Worm (Caenorhabditis elegans) whole organism, L1 larva: ENCODE measurements around the gene C56C10.7.

Experiments used
- C16A3.4 ChIP-seq: fragments of 150-350 bp; optimal IDR thresholded peaks from 2 replicates; lab custom pipeline; 2014; ENCODE audit warnings: missing biosample characterization, missing genetic modification characterization
- C34B4.2 ChIP-seq: sonication (generic microtip); optimal IDR thresholded peaks from 2 replicates; lab custom pipeline; 2017; ENCODE audit warnings: mild to moderate bottlenecking, missing genetic modification characterization, missing compliant biosample characterization
- F16B12.6 ChIP-seq: fragments of 150-350 bp; optimal IDR thresholded peaks from 2 replicates; lab custom pipeline; 2014; ENCODE audit warnings: missing biosample characterization, missing genetic modification characterization
- aha-1 ChIP-seq: fragments of 150-350 bp; optimal IDR thresholded peaks from 2 replicates; lab custom pipeline; 2014; ENCODE audit warnings: missing biosample characterization, missing genetic modification characterization
- alr-1 ChIP-seq: fragments of 200-800 bp; sonication (Bioruptor generic); optimal IDR thresholded peaks from 2 replicates; lab custom pipeline; 2018; ENCODE audit warnings: borderline replicate concordance, mild to moderate bottlenecking, missing genetic modification characterization, missing compliant biosample characterization
- ama-1 ChIP-seq: fragments of 150-350 bp; optimal IDR thresholded peaks from 2 replicates; lab custom pipeline; 2014
- blmp-1 ChIP-seq: fragments of 150-350 bp; optimal IDR thresholded peaks from 2 replicates; lab custom pipeline; 2014; ENCODE audit warnings: missing biosample characterization, missing genetic modification characterization
- ceh-63 ChIP-seq: fragments of 200-800 bp; sonication (Bioruptor generic); optimal IDR thresholded peaks from 2 replicates; lab custom pipeline; 2018; ENCODE audit warnings: mild to moderate bottlenecking, missing genetic modification characterization, missing compliant biosample characterization
- ceh-8 ChIP-seq: fragments of 200-800 bp; sonication (Bioruptor generic); optimal IDR thresholded peaks from 2 replicates; lab custom pipeline; 2018; ENCODE audit warnings: mild to moderate bottlenecking, missing genetic modification characterization, moderate library complexity, missing compliant biosample characterization
- dpl-1 ChIP-seq, 3 experiments: fragments of 150-350 bp in 2 of 3; sonication (generic microtip) in 1 of 3; optimal IDR thresholded peaks; 2 replicates each; lab custom pipeline; 2014 to 2017; ENCODE audit warnings: missing biosample characterization in 3 of 3, missing genetic modification characterization in 3 of 3, missing genetic modification reagents in 3 of 3
- dsc-1 ChIP-seq: sonication (generic microtip); optimal IDR thresholded peaks from 2 replicates; lab custom pipeline; 2016; ENCODE audit warnings: mild to moderate bottlenecking, missing genetic modification characterization, missing compliant biosample characterization
- efl-1 ChIP-seq, 4 experiments: fragments of 150-350 bp; optimal IDR thresholded peaks in 3 of 4; peaks in 1 of 4; 1 replicate in 1 of 4; 2 replicates in 3 of 4; lab custom pipeline; 2014; ENCODE audit warnings: missing biosample characterization in 2 of 4, missing genetic modification characterization in 2 of 4, missing genetic modification reagents in 2 of 4
- egl-13 ChIP-seq: sonication (generic microtip); optimal IDR thresholded peaks from 2 replicates; lab custom pipeline; 2016; ENCODE audit warnings: missing genotype, missing genetic modification reagents, missing genetic modification characterization, missing compliant biosample characterization
- egl-27 ChIP-seq, 2 experiments: fragments of 150-350 bp in 1 of 2; sonication (generic microtip); optimal IDR thresholded peaks; 3 replicates each; lab custom pipeline; 2017 to 2018; ENCODE audit warnings: missing biosample characterization in 2 of 2, missing genetic modification characterization in 2 of 2, missing genetic modification reagents in 2 of 2
- elt-3 ChIP-seq, 6 experiments: fragments of 150-350 bp in 1 of 6; sonication (generic microtip); optimal IDR thresholded peaks; 2 replicates each; lab custom pipeline; 2017 to 2018; ENCODE audit warnings: missing biosample characterization in 6 of 6, missing genetic modification characterization in 6 of 6, inconsistent platforms in 1 of 6
- fkh-10 ChIP-seq: sonication (generic microtip); optimal IDR thresholded peaks from 2 replicates; lab custom pipeline; 2017; ENCODE audit warnings: missing biosample characterization, missing genetic modification reagents, missing genetic modification characterization
- fkh-4 ChIP-seq: sonication (generic microtip); optimal IDR thresholded peaks from 2 replicates; lab custom pipeline; 2016; ENCODE audit warnings: missing compliant biosample characterization, missing genetic modification characterization, borderline replicate concordance
- fos-1 ChIP-seq: fragments of 150-350 bp; optimal IDR thresholded peaks from 2 replicates; lab custom pipeline; 2014; ENCODE audit warnings: missing biosample characterization, missing genetic modification characterization
- hlh-4 ChIP-seq: sonication (generic microtip); optimal IDR thresholded peaks from 2 replicates; lab custom pipeline; 2016; ENCODE audit warnings: mild to moderate bottlenecking, missing genetic modification characterization, missing compliant biosample characterization
- jun-1 ChIP-seq: fragments of 150-350 bp; optimal IDR thresholded peaks from 2 replicates; lab custom pipeline; 2014; ENCODE audit warnings: missing biosample characterization, missing genetic modification reagents, missing genetic modification characterization
- lin-13 ChIP-seq: fragments of 150-350 bp; optimal IDR thresholded peaks from 2 replicates; lab custom pipeline; 2014; ENCODE audit warnings: missing biosample characterization, missing genetic modification reagents, missing genetic modification characterization
- lin-14 ChIP-seq: fragments of 200-800 bp; sonication (Bioruptor generic); optimal IDR thresholded peaks from 2 replicates; lab custom pipeline; 2018; ENCODE audit warnings: mild to moderate bottlenecking, missing genetic modification characterization, moderate library complexity, missing compliant biosample characterization
- lin-15B ChIP-seq: fragments of 150-350 bp; sonication (generic microtip); optimal IDR thresholded peaks from 3 replicates; lab custom pipeline; 2014; ENCODE audit warnings: missing biosample characterization, missing genetic modification characterization
- lin-35 ChIP-seq, 2 experiments: fragments of 150-350 bp; optimal IDR thresholded peaks; 2 replicates each; lab custom pipeline; 2014; ENCODE audit warnings: missing biosample characterization in 2 of 2, missing genetic modification characterization in 2 of 2, missing genetic modification reagents in 2 of 2
- lin-39 ChIP-seq: fragments of 150-350 bp; optimal IDR thresholded peaks from 2 replicates; lab custom pipeline; 2014; ENCODE audit warnings: missing biosample characterization, missing genetic modification reagents, missing genetic modification characterization
- mab-9 ChIP-seq: fragments of 200-800 bp; sonication (Bioruptor generic); IDR thresholded peaks from 2 replicates; pipeline ENCODE4 v1.3.6; 2022; ENCODE audit warnings: missing genetic modification reagents, missing genetic modification characterization, missing compliant biosample characterization
- nhr-12 ChIP-seq: sonication (generic microtip); optimal IDR thresholded peaks from 2 replicates; lab custom pipeline; 2017; ENCODE audit warnings: missing biosample characterization, missing genetic modification characterization
- nhr-19 ChIP-seq: fragments of 200-800 bp; sonication (Bioruptor generic); conservative IDR thresholded peaks from 2 replicates; pipeline ENCODE4 v1.3.6; 2022; ENCODE audit warnings: missing genetic modification characterization, missing compliant biosample characterization
- nhr-20 ChIP-seq: sonication (generic microtip); optimal IDR thresholded peaks from 2 replicates; lab custom pipeline; 2016; ENCODE audit warnings: mild to moderate bottlenecking, missing genetic modification characterization, missing compliant biosample characterization
- nhr-237 ChIP-seq: fragments of 150-350 bp; optimal IDR thresholded peaks from 2 replicates; lab custom pipeline; 2014; ENCODE audit warnings: missing biosample characterization, missing genetic modification characterization
- nhr-47 ChIP-seq: sonication (generic microtip); optimal IDR thresholded peaks from 2 replicates; lab custom pipeline; 2016; ENCODE audit warnings: mild to moderate bottlenecking, missing genetic modification characterization, moderate library complexity, missing compliant biosample characterization
- nhr-85 ChIP-seq: sonication (generic microtip); peaks from one replicate; lab custom pipeline; 2016; ENCODE audit warnings: missing genetic modification characterization, inconsistent platforms, missing compliant biosample characterization
- pag-3 ChIP-seq: sonication (generic microtip); optimal IDR thresholded peaks from 2 replicates; lab custom pipeline; 2017; ENCODE audit warnings: missing genetic modification characterization, mild to moderate bottlenecking, missing compliant biosample characterization, antibody characterized with exemption, borderline replicate concordance; ENCODE audit not compliant: insufficient read depth
- pax-3 ChIP-seq: fragments of 200-800 bp; sonication (Bioruptor generic); optimal IDR thresholded peaks from 2 replicates; lab custom pipeline; 2018; ENCODE audit warnings: mild to moderate bottlenecking, missing genetic modification characterization, moderate library complexity, missing compliant biosample characterization
- rnt-1 ChIP-seq: sonication (generic microtip); optimal IDR thresholded peaks from 2 replicates; lab custom pipeline; 2016; ENCODE audit warnings: mild to moderate bottlenecking, missing genetic modification characterization, moderate library complexity, missing compliant biosample characterization
- skn-1 ChIP-seq: fragments of 150-350 bp; optimal IDR thresholded peaks from 2 replicates; lab custom pipeline; 2014; ENCODE audit warnings: missing biosample characterization, missing genetic modification characterization
- snpc-4 ChIP-seq: fragments of 150-350 bp; optimal IDR thresholded peaks from 2 replicates; lab custom pipeline; 2014; ENCODE audit warnings: missing biosample characterization, missing genetic modification characterization
- sptf-1 ChIP-seq: fragments of 150-350 bp; optimal IDR thresholded peaks from 2 replicates; lab custom pipeline; 2014; ENCODE audit warnings: missing biosample characterization, missing genetic modification characterization
- tbx-2 ChIP-seq: sonication (generic microtip); optimal IDR thresholded peaks from 2 replicates; lab custom pipeline; 2016; ENCODE audit warnings: missing genetic modification characterization, missing compliant biosample characterization
- unc-86 ChIP-seq: sonication (generic microtip); optimal IDR thresholded peaks from 2 replicates; lab custom pipeline; 2016; ENCODE audit warnings: missing genetic modification characterization, missing compliant biosample characterization
- unc-98 ChIP-seq: fragments of 200-800 bp; sonication (Bioruptor generic); IDR thresholded peaks from 2 replicates; pipeline ENCODE4 v1.3.6; 2022; ENCODE audit warnings: missing genetic modification characterization, missing compliant biosample characterization
- vab-15 ChIP-seq: sonication (generic microtip); optimal IDR thresholded peaks from 2 replicates; lab custom pipeline; 2017; ENCODE audit warnings: missing genotype, mild to moderate bottlenecking, missing genetic modification characterization, missing compliant biosample characterization
- zag-1 ChIP-seq: fragments of 150-350 bp; optimal IDR thresholded peaks from 2 replicates; lab custom pipeline; 2014; ENCODE audit warnings: missing biosample characterization, missing genetic modification characterization
- zip-4 ChIP-seq: fragments of 200-800 bp; sonication (Bioruptor generic); optimal IDR thresholded peaks from 2 replicates; lab custom pipeline; 2018; ENCODE audit warnings: mild to moderate bottlenecking, missing genetic modification characterization, moderate library complexity, missing compliant biosample characterization
- ztf-4 ChIP-seq: fragments of 150-350 bp; optimal IDR thresholded peaks from 2 replicates; lab custom pipeline; 2014; ENCODE audit warnings: missing biosample characterization, missing genetic modification characterization

Gene C56C10.7

DNA sequence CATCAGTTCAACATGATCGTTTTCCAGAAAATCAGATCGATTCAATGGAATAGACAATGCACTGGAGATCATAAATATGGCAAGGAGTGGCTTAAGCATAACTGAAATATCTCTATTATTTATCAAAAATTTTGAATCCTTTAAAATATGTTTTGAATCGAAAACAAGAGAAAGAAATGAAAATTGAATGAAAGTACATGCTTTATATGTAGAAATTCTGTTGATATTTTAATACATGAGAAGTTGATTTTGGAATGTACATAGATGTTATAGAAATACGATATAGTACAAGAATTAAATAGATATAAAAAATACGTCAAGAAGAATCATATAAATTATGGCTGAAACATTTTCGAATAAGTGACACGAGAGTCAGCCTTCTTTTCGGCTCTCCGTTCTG lies 4.9 kb upstream of the C56C10.7 start, which contains the start of gene C56C10.9:
C56C10.9 (minus strand) TSS at position 101 of the 400 bp plus-strand sequence.
- no peak for TF ChIP-seq vab-15 (tag; lab: Kevin White, UChicago)
- TF ChIP-seq lin-35 (GFP tag; optimal IDR thresholded peaks at IDR 0.05; lab: Kevin White, UChicago): no peak
- TF ChIP-seq nhr-12 (tag; lab: Kevin White, UChicago): no peak
- no peak for TF ChIP-seq egl-27 (tag; optimal IDR thresholded peaks at IDR 0.05; lab: Kevin White, UChicago)
- no peak for TF ChIP-seq nhr-19 (GFP tag; lab: Robert Waterston, UW)

DNA sequence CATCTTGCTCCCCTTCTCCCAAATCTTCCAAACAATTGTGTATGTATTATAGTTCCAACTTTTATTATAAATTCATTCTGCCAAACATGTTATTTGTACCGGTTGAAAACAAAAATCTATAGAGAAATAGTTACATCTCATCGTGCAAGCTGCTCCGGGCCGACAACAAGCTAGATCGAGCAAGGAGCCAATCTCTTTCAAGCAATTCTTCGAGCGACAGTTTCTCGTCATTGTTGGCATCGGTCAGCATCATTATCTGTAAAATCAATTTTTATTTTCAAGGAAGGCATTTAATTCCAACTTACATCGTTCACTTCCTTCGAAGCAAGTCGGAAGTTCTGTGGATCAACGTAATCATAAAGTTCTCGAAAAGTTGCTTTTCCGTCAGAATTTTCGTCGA lies 3.6 kb upstream of the C56C10.7 start:
- peak; percentile 18 for TF ChIP-seq ama-1 (lab: Kevin White, UChicago)
- no peak for TF ChIP-seq efl-1 (optimal IDR thresholded peaks at IDR 0.05; lab: Kevin White, UChicago)
- peak in 1 of 2 experiments; percentile 69 for TF ChIP-seq efl-1 (GFP tag; optimal IDR thresholded peaks at IDR 0.05 in 1 of 2; lab: Kevin White, UChicago)
- TF ChIP-seq mab-9 (GFP tag; lab: Robert Waterston, UW): no peak

DNA sequence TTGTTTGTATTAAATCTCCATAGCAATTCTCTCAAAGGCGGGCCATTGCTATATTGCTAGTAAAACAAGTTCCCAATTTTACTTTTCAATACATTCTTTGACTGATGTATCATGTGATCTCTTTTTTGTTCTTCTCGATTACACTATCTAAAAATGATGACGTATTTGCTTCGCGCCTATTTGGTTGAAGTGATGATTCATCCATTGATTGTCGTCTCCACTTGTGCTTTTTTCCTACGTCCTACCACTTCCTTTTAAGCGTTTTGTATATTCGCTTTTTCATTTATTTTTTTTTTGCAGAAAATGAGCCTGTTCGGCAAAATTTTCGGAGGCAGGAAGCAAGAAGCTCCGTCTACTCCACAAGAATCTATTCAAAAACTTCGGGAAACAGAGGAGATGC lies 2.0 kb upstream of the C56C10.7 start, which contains the start of gene vps-32.1:
vps-32.1 (plus strand) TSS at position 301 of the 400 bp plus-strand sequence.
- peak; percentile 28 for TF ChIP-seq blmp-1 (tag; lab: Kevin White, UChicago)
- TF ChIP-seq hlh-4 (tag; lab: Kevin White, UChicago): no peak
- TF ChIP-seq ceh-63 (GFP tag; lab: Kevin White, UChicago): no peak
- no peak for TF ChIP-seq sptf-1 (tag; lab: Kevin White, UChicago)
- TF ChIP-seq fos-1 (tag; lab: Kevin White, UChicago): peak; percentile 40
- no peak for TF ChIP-seq alr-1 (tag; lab: Kevin White, UChicago)
- peak in 1 of 6 experiments; percentile 29 for TF ChIP-seq elt-3 (tag; optimal IDR thresholded peaks at IDR 0.05; lab: Kevin White, UChicago)
- no peak for TF ChIP-seq tbx-2 (tag; lab: Kevin White, UChicago)
- TF ChIP-seq dpl-1 (GFP tag; optimal IDR thresholded peaks at IDR 0.05; lab: Kevin White, UChicago): peak in 1 of 3 experiments; percentile 15
- TF ChIP-seq jun-1: peak; percentile 49
- peak in 1 of 2 experiments; percentile 4 for TF ChIP-seq lin-35 (GFP tag; optimal IDR thresholded peaks at IDR 0.05; lab: Kevin White, UChicago)
- no peak for TF ChIP-seq fkh-4
- TF ChIP-seq C34B4.2: no peak

DNA sequence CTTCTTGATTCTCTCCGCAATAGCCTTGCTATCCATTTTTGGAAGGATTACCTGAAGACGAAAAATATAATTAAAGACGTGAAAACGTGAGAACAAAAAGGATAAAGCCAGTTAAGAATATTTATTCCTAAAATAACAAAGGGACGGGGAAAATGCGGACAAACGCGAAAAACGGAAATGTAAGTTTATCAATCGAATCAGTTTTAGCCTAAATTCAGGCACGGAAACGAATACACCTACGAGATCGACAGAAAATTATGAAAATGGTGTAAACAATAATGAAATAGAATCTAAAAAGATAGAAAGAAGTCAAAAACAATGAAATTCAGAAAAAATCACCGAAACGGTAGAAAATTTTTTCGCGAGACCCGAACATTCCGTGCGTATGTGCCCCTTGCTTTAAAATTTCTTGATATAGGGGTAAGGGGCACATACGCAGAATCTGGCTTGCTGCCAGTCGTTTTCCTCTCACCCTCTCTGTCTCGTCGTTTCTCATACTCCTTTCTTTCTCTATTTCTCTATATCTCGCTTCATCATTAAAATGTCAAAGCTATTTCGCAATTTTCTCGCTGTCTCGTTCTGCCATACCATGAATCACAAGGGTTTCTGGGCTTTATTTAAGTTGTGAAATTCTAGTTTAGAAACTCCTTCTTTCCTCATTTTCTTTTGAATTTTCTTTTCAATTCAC lies 1.4 kb upstream of the C56C10.7 start, which contains the start of gene icd-1:
icd-1 (minus strand) TSS at position 51 of the 688 bp plus-strand sequence.
- TF ChIP-seq ceh-8 (GFP tag; lab: Kevin White, UChicago): peak; percentile 80
- TF ChIP-seq nhr-85 (tag; lab: Kevin White, UChicago): peak; percentile 99
- TF ChIP-seq lin-14 (GFP tag; lab: Kevin White, UChicago): peak; percentile 98
- peak; percentile 90 for TF ChIP-seq pax-3 (tag; lab: Kevin White, UChicago)
- peak; percentile 97 for TF ChIP-seq nhr-47
- peak; percentile 97 for TF ChIP-seq ztf-4
- peak; percentile 98 for TF ChIP-seq nhr-20 (tag; lab: Kevin White, UChicago)
- peak; percentile 71 for TF ChIP-seq lin-15B (tag; lab: Kevin White, UChicago)
- TF ChIP-seq lin-39 (tag; lab: Kevin White, UChicago): peak; percentile 94
- peak; percentile 82 for TF ChIP-seq unc-98
- TF ChIP-seq pag-3: no peak
- peak; percentile 69 for TF ChIP-seq F16B12.6
- TF ChIP-seq blmp-1 (tag; lab: Kevin White, UChicago): peak; percentile 79
- peak; percentile 86 for TF ChIP-seq egl-13 (tag; lab: Kevin White, UChicago)
- TF ChIP-seq fkh-10 (GFP tag; lab: Kevin White, UChicago): peak; percentile 86
- peak; percentile 92 for TF ChIP-seq C16A3.4 (tag; lab: Kevin White, UChicago)
- TF ChIP-seq aha-1 (tag; lab: Kevin White, UChicago): peak; percentile 85
- TF ChIP-seq hlh-4 (tag; lab: Kevin White, UChicago): no peak
- TF ChIP-seq skn-1 (tag; lab: Kevin White, UChicago): peak; percentile 80
- peak; percentile 94 for TF ChIP-seq dsc-1
- TF ChIP-seq zip-4 (GFP tag; lab: Kevin White, UChicago): peak; percentile 99
- TF ChIP-seq rnt-1 (tag; lab: Kevin White, UChicago): peak; percentile 92
- peak; percentile 73 for TF ChIP-seq zag-1
- peak; percentile 83 for TF ChIP-seq snpc-4
- peak; percentile 95 for TF ChIP-seq unc-86 (tag; lab: Kevin White, UChicago)
- peak; percentile 93 for TF ChIP-seq nhr-237
- TF ChIP-seq nhr-12 (tag; lab: Kevin White, UChicago): no peak
- peak; percentile 84 for TF ChIP-seq lin-13
